Fruit fly (Drosophila melanogaster) whole organism, embryonic: ENCODE results near the gene PXo.

ENCODE experiments used
- Antp ChIP-seq: fragments of 200-800 bp; sonication (Bioruptor generic); optimal IDR thresholded peaks from 3 replicates; lab custom pipeline; 2016; ENCODE audit warnings: missing biosample characterization, missing genetic modification characterization
- Bdp1 ChIP-seq: fragments of 200-800 bp; sonication (Bioruptor generic); optimal IDR thresholded peaks from 3 replicates; lab custom pipeline; 2016; ENCODE audit warnings: missing biosample characterization, missing genetic modification characterization
- CG11504 ChIP-seq: fragments of 200-800 bp; sonication (Bioruptor generic); optimal IDR thresholded peaks from 3 replicates; lab custom pipeline; 2019; ENCODE audit warnings: missing biosample characterization, mild to moderate bottlenecking, missing genetic modification characterization, moderate library complexity
- CG12155 ChIP-seq: fragments of 200-800 bp; sonication (Bioruptor generic); optimal IDR thresholded peaks from 3 replicates; lab custom pipeline; 2016; ENCODE audit warnings: missing biosample characterization, missing genetic modification characterization
- CG17568 ChIP-seq: fragments of 200-800 bp; sonication (Bioruptor generic); optimal IDR thresholded peaks from 2 replicates; lab custom pipeline; 2018; ENCODE audit warnings: missing biosample characterization, mild to moderate bottlenecking, missing genetic modification characterization, moderate library complexity
- CG17912 ChIP-seq: fragments of 200-800 bp; sonication (Bioruptor generic); optimal IDR thresholded peaks from 2 replicates; lab custom pipeline; 2018; ENCODE audit warnings: missing biosample characterization, mild to moderate bottlenecking, missing genetic modification characterization
- CG32767 ChIP-seq: fragments of 200-800 bp; sonication (Bioruptor generic); IDR thresholded peaks from 2 replicates; pipeline ENCODE4 v1.3.6; 2022; ENCODE audit warnings: missing biosample characterization, missing genetic modification characterization
- CG34224 ChIP-seq: fragments of 200-800 bp; sonication (Bioruptor generic); IDR thresholded peaks from 3 replicates; pipeline ENCODE4 v1.3.6; 2022; ENCODE audit warnings: missing biosample characterization, missing genetic modification characterization; ENCODE audit not compliant: partially characterized antibody
- CG34422 ChIP-seq: fragments of 200-800 bp; sonication (Bioruptor generic); IDR thresholded peaks from 3 replicates; pipeline ENCODE4 v1.3.6; 2022; ENCODE audit warnings: missing biosample characterization, missing genetic modification characterization
- CG4282 ChIP-seq: fragments of 200-800 bp; sonication (Bioruptor generic); optimal IDR thresholded peaks from 2 replicates; lab custom pipeline; 2016; ENCODE audit warnings: missing biosample characterization, missing genetic modification characterization
- CG4328 ChIP-seq: fragments of 200-800 bp; sonication (Bioruptor generic); optimal IDR thresholded peaks from 3 replicates; lab custom pipeline; 2017; ENCODE audit warnings: missing biosample characterization, missing genetic modification reagents, missing genetic modification characterization
- CG4404 ChIP-seq: fragments of 200-800 bp; sonication (Bioruptor generic); IDR thresholded peaks from 2 replicates; pipeline ENCODE4 v1.3.6; 2022; ENCODE audit warnings: missing biosample characterization, missing genetic modification characterization
- CG4730 ChIP-seq: fragments of 200-800 bp; sonication (Bioruptor generic); IDR thresholded peaks from 2 replicates; pipeline ENCODE4 v1.3.6; 2022; ENCODE audit warnings: missing biosample characterization, missing genetic modification characterization
- CG5245 ChIP-seq: fragments of 200-800 bp; sonication (Bioruptor generic); optimal IDR thresholded peaks from 3 replicates; lab custom pipeline; 2016; ENCODE audit warnings: missing biosample characterization, missing genetic modification characterization
- CG7357 ChIP-seq: fragments of 200-800 bp; sonication (Bioruptor generic); IDR thresholded peaks from 3 replicates; pipeline ENCODE4 v1.3.6; 2022; ENCODE audit warnings: missing biosample characterization, missing genetic modification characterization
- CG7745 ChIP-seq: fragments of 200-800 bp; sonication (Bioruptor generic); optimal IDR thresholded peaks from 2 replicates; lab custom pipeline; 2018; ENCODE audit warnings: missing biosample characterization, mild to moderate bottlenecking, missing genetic modification characterization, moderate library complexity
- CG8089 ChIP-seq: fragments of 200-800 bp; sonication (Bioruptor generic); optimal IDR thresholded peaks from 3 replicates; lab custom pipeline; 2016; ENCODE audit warnings: missing biosample characterization, missing genetic modification characterization
- CTCF ChIP-seq: fragments of 200-800 bp; sonication (Bioruptor generic); optimal IDR thresholded peaks from 2 replicates; lab custom pipeline; 2017; ENCODE audit warnings: missing biosample characterization, mild to moderate bottlenecking, missing genetic modification characterization, moderate library complexity
- CoRest ChIP-seq: fragments of 200-800 bp; sonication (Bioruptor generic); optimal IDR thresholded peaks from 3 replicates; lab custom pipeline; 2018; ENCODE audit warnings: missing biosample characterization, mild to moderate bottlenecking, missing genetic modification characterization, moderate library complexity
- CrebB ChIP-seq: fragments of 200-800 bp; sonication (Bioruptor generic); optimal IDR thresholded peaks from 3 replicates; lab custom pipeline; 2018; ENCODE audit warnings: missing biosample characterization, mild to moderate bottlenecking, missing genetic modification characterization
- D19A ChIP-seq: fragments of 200-800 bp; optimal IDR thresholded peaks from 3 replicates; lab custom pipeline; 2019; ENCODE audit warnings: missing biosample characterization, mild to moderate bottlenecking, missing genetic modification characterization, moderate library complexity
- D19B ChIP-seq: fragments of 200-800 bp; sonication (Bioruptor generic); optimal IDR thresholded peaks from 2 replicates; lab custom pipeline; 2017; ENCODE audit warnings: missing biosample characterization, mild to moderate bottlenecking, missing genetic modification characterization
- Deaf1 ChIP-seq: fragments of 200-800 bp; optimal IDR thresholded peaks from 3 replicates; lab custom pipeline; 2019; ENCODE audit warnings: missing biosample characterization, mild to moderate bottlenecking, missing genetic modification characterization, moderate library complexity
- Dip3 ChIP-seq: fragments of 200-800 bp; sonication (Bioruptor generic); optimal IDR thresholded peaks from 3 replicates; lab custom pipeline; 2016; ENCODE audit warnings: missing biosample characterization, missing genetic modification characterization
- NC2α ChIP-seq: fragments of 200-800 bp; sonication (Bioruptor generic); optimal IDR thresholded peaks from 2 replicates; lab custom pipeline; 2016; ENCODE audit warnings: missing biosample characterization, missing genetic modification characterization
- NFAT ChIP-seq: fragments of 200-800 bp; sonication (Bioruptor generic); IDR thresholded peaks from 2 replicates; pipeline ENCODE4 v1.3.6; 2022; ENCODE audit warnings: missing biosample characterization, missing genetic modification characterization
- Oli ChIP-seq: fragments of 200-800 bp; sonication (Bioruptor generic); optimal IDR thresholded peaks from 2 replicates; lab custom pipeline; 2018; ENCODE audit warnings: missing biosample characterization, mild to moderate bottlenecking, missing genetic modification characterization, moderate library complexity
- Optix ChIP-seq: fragments of 200-800 bp; sonication (Bioruptor generic); IDR thresholded peaks from 3 replicates; pipeline ENCODE4 v1.3.6; 2022; ENCODE audit warnings: missing biosample characterization, missing genetic modification characterization
- PHDP ChIP-seq: fragments of 200-800 bp; sonication (Bioruptor generic); optimal IDR thresholded peaks from 3 replicates; lab custom pipeline; 2018; ENCODE audit warnings: missing biosample characterization, mild to moderate bottlenecking, missing genetic modification characterization, moderate library complexity
- Pdp1 ChIP-seq, 2 experiments: fragments of 200-800 bp; sonication (Bioruptor generic); optimal IDR thresholded peaks; 3 replicates each; lab custom pipeline; 2016; ENCODE audit warnings: missing biosample characterization in 2 of 2, missing genetic modification characterization in 2 of 2, mild to moderate bottlenecking in 1 of 2, moderate library complexity in 1 of 2
- abd-A ChIP-seq: fragments of 200-800 bp; sonication (Bioruptor generic); optimal IDR thresholded peaks from 3 replicates; lab custom pipeline; 2019; ENCODE audit warnings: missing biosample characterization, mild to moderate bottlenecking, missing genetic modification characterization, moderate library complexity
- bigmax ChIP-seq: fragments of 200-800 bp; sonication (Bioruptor generic); optimal IDR thresholded peaks from 2 replicates; lab custom pipeline; 2018; ENCODE audit warnings: missing biosample characterization, mild to moderate bottlenecking, missing genetic modification characterization
- ci ChIP-seq: fragments of 200-800 bp; sonication (Bioruptor generic); IDR thresholded peaks from 3 replicates; pipeline ENCODE4 v1.3.6; 2022; ENCODE audit warnings: missing biosample characterization, missing genetic modification characterization
- hb ChIP-seq: fragments of 200-800 bp; sonication (Bioruptor generic); IDR thresholded peaks from 3 replicates; pipeline ENCODE4 v1.3.6; 2022; ENCODE audit warnings: missing biosample characterization, missing genetic modification characterization; ENCODE audit not compliant: partially characterized antibody
- ind ChIP-seq: fragments of 200-800 bp; sonication (Bioruptor generic); optimal IDR thresholded peaks from 3 replicates; lab custom pipeline; 2016; ENCODE audit warnings: missing biosample characterization, missing genetic modification characterization
- kni ChIP-seq: fragments of 200-800 bp; sonication (Bioruptor generic); optimal IDR thresholded peaks from 3 replicates; lab custom pipeline; 2017; ENCODE audit warnings: mild to moderate bottlenecking, missing biosample characterization, missing genetic modification reagents, missing genetic modification characterization
- mld ChIP-seq: fragments of 200-800 bp; sonication (Bioruptor generic); IDR thresholded peaks from 3 replicates; pipeline ENCODE4 v1.3.6; 2022; ENCODE audit warnings: missing biosample characterization, missing genetic modification characterization; ENCODE audit not compliant: partially characterized antibody
- nom ChIP-seq: fragments of 200-800 bp; sonication (Bioruptor generic); optimal IDR thresholded peaks from 2 replicates; lab custom pipeline; 2017; ENCODE audit warnings: missing biosample characterization, missing genetic modification characterization, mild to moderate bottlenecking, moderate library complexity, missing genetic modification reagents
- odd ChIP-seq: fragments of 200-800 bp; sonication (Bioruptor generic); optimal IDR thresholded peaks from 2 replicates; lab custom pipeline; 2017; ENCODE audit warnings: missing biosample characterization, mild to moderate bottlenecking, missing genetic modification characterization
- pb ChIP-seq: fragments of 200-800 bp; sonication (Bioruptor generic); optimal IDR thresholded peaks from 3 replicates; lab custom pipeline; 2016; ENCODE audit warnings: missing biosample characterization, missing genetic modification characterization
- pita ChIP-seq: fragments of 200-800 bp; sonication (Bioruptor generic); optimal IDR thresholded peaks from 2 replicates; lab custom pipeline; 2017; ENCODE audit warnings: missing biosample characterization, mild to moderate bottlenecking, missing genetic modification characterization
- pum ChIP-seq: fragments of 200-800 bp; sonication (Bioruptor generic); optimal IDR thresholded peaks from 2 replicates; lab custom pipeline; 2016; ENCODE audit warnings: missing biosample characterization, missing genetic modification characterization
- sens-2 ChIP-seq: fragments of 200-800 bp; sonication (Bioruptor generic); IDR thresholded peaks from 2 replicates; pipeline ENCODE4 v1.3.6; 2022; ENCODE audit warnings: missing biosample characterization, missing genetic modification characterization
- sim ChIP-seq: fragments of 200-800 bp; sonication (Bioruptor generic); IDR thresholded peaks from 2 replicates; pipeline ENCODE4 v1.3.6; 2022; ENCODE audit warnings: missing biosample characterization, missing genetic modification characterization
- sima ChIP-seq: fragments of 200-800 bp; sonication (Bioruptor generic); optimal IDR thresholded peaks from 2 replicates; lab custom pipeline; 2016; ENCODE audit warnings: missing biosample characterization, missing genetic modification characterization
- sug ChIP-seq: fragments of 200-800 bp; optimal IDR thresholded peaks from 2 replicates; lab custom pipeline; 2019; ENCODE audit warnings: missing biosample characterization, mild to moderate bottlenecking, missing genetic modification characterization, moderate library complexity
- tio ChIP-seq: fragments of 200-800 bp; sonication (Bioruptor generic); optimal IDR thresholded peaks from 2 replicates; lab custom pipeline; 2017; ENCODE audit warnings: missing biosample characterization, missing genetic modification characterization, inconsistent platforms
- unpg ChIP-seq: fragments of 200-800 bp; sonication (Bioruptor generic); optimal IDR thresholded peaks from 3 replicates; lab custom pipeline; 2018; ENCODE audit warnings: missing biosample characterization, mild to moderate bottlenecking, missing genetic modification characterization, moderate library complexity
- wor ChIP-seq: fragments of 200-800 bp; sonication (Bioruptor generic); IDR thresholded peaks from 2 replicates; pipeline ENCODE4 v1.3.6; 2022; ENCODE audit warnings: missing biosample characterization, missing genetic modification characterization
- zen ChIP-seq: fragments of 200-800 bp; sonication (Bioruptor generic); optimal IDR thresholded peaks from 3 replicates; lab custom pipeline; 2018; ENCODE audit warnings: missing biosample characterization, mild to moderate bottlenecking, missing genetic modification characterization, moderate library complexity
- zen2 ChIP-seq: fragments of 200-800 bp; sonication (Bioruptor generic); IDR thresholded peaks from 3 replicates; pipeline ENCODE4 v1.3.6; 2022; ENCODE audit warnings: missing biosample characterization, missing genetic modification characterization; ENCODE audit not compliant: partially characterized antibody

Gene PXo

DNA sequence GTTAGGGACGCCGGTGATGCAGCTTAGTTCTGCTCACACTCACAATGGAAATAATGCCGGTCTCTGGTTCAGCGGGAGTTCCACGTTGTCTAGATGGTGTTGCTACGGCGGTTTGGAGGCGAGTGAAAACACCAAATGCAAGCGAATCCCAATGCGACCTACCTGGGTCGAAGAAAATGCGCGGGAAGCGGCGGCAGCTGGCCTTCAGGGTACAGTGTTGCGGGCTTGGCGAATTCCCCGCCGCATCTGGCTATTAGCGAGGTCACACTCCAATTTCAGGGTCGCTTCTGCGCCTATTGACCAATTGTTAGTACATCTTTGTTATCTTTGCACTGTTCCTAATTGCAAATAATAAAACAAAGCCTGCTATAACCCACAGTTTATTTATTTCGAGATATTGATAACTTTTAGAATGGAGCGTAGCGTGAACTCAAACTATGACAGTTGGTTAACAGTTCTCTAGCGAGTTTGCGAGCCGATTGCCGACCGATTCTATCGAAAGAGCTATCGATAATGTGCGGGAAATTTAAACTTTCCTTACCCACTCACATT, 11.3 kb upstream of the PXo start, which contains the start of gene Rcc1 (continued):
- TF ChIP-seq zen (no peak), Deaf1 (tag; lab: Kevin White, UChicago) (no peak), mld (GFP tag; lab: Robert Waterston, UW) (no peak), ci (0 out of 3 replicates have a peak, but pooled peaks have one; percentile 15), hb (GFP tag; lab: Robert Waterston, UW) (peak; percentile 59; the same call in 1 of the 3 replicates), CG7357 (GFP tag; lab: Robert Waterston, UW) (no peak), CG12155 (GFP tag; lab: Kevin White, UChicago) (peak; percentile 57), bigmax (GFP tag; lab: Kevin White, UChicago) (peak; percentile 94), Optix (no peak), CG4404 (no peak), abd-A (no peak), sima (GFP tag; lab: Kevin White, UChicago) (no peak), NFAT (no peak), sens-2 (GFP tag; lab: Robert Waterston, UW) (no peak), pum (GFP tag; lab: Kevin White, UChicago) (no peak), CTCF (GFP tag; lab: Kevin White, UChicago) (peak; percentile 64), CG4730 (GFP tag; lab: Robert Waterston, UW) (no peak), CG17912 (no peak), CG17568 (GFP tag; lab: Kevin White, UChicago) (no peak), sug (tag; lab: Kevin White, UChicago) (no peak), CG34224 (GFP tag; lab: Robert Waterston, UW) (peak; percentile 52; the same call in 1 of the 3 replicates), PHDP (tag; lab: Kevin White, UChicago) (no peak), CG8089 (GFP tag; lab: Kevin White, UChicago) (no peak), CG11504 (tag; lab: Kevin White, UChicago) (peak; percentile 53), zen2 (GFP tag; lab: Robert Waterston, UW) (no peak; the same call in 2 of the 3 replicates), CG32767 (GFP tag; lab: Robert Waterston, UW) (no peak), CoRest (tag; lab: Kevin White, UChicago) (peak; percentile 53), D19B (GFP tag; lab: Kevin White, UChicago) (no peak), CG4282 (GFP tag; lab: Kevin White, UChicago) (no peak), tio (no peak), Dip3 (GFP tag; lab: Kevin White, UChicago) (no peak), D19A (tag; lab: Kevin White, UChicago) (no peak), CrebB (tag; lab: Kevin White, UChicago) (no peak), ind (GFP tag; lab: Kevin White, UChicago) (peak; percentile 1), Pdp1 (GFP tag; optimal IDR thresholded peaks at IDR 0.05; lab: Kevin White, UChicago) (peak in 1 of 2 experiments; percentile 28), wor (GFP tag; lab: Robert Waterston, UW) (no peak), unpg (GFP tag; lab: Kevin White, UChicago) (no peak), pita (GFP tag; lab: Kevin White, UChicago) (peak; percentile 74), CG5245 (GFP tag; lab: Kevin White, UChicago) (no peak), CG7745 (tag; lab: Kevin White, UChicago) (no peak), pb (GFP tag; lab: Kevin White, UChicago) (no peak), Oli (no peak), odd (no peak), NC2α (GFP tag; lab: Kevin White, UChicago) (no peak), sim (GFP tag; lab: Robert Waterston, UW) (no peak), Antp (GFP tag; lab: Kevin White, UChicago) (no peak), nom (GFP tag; lab: Kevin White, UChicago) (no peak), CG4328 (GFP tag; lab: Kevin White, UChicago) (no peak), CG34422 (GFP tag; lab: Robert Waterston, UW) (peak; percentile 93; the same call in 2 of the 3 replicates), kni (GFP tag; lab: Kevin White, UChicago) (peak; percentile 64), Bdp1 (peak; percentile 10)
